Fruit fly (Drosophila melanogaster) whole organism, prepupa: ENCODE measurements around the gene tj.

Source experiments
- Blimp-1 ChIP-seq: fragments of 200-800 bp; sonication (Bioruptor generic); optimal IDR thresholded peaks from 3 replicates; lab custom pipeline; 2017; ENCODE audit warnings: missing biosample characterization, missing genetic modification characterization, mild to moderate bottlenecking, moderate library complexity, missing genetic modification reagents
- CG10669 ChIP-seq: fragments of 200-800 bp; sonication (Bioruptor generic); optimal IDR thresholded peaks from 3 replicates; lab custom pipeline; 2018; ENCODE audit warnings: missing biosample characterization, mild to moderate bottlenecking, missing genetic modification characterization, moderate library complexity
- CG11294 ChIP-seq: fragments of 200-800 bp; sonication (Bioruptor generic); IDR thresholded peaks from 2 replicates; pipeline ENCODE4 v1.3.6; 2022; ENCODE audit warnings: missing biosample characterization, missing genetic modification characterization
- CG11762 ChIP-seq: fragments of 200-800 bp; sonication (Bioruptor generic); optimal IDR thresholded peaks from 3 replicates; lab custom pipeline; 2016; ENCODE audit warnings: missing biosample characterization, missing genetic modification characterization; ENCODE audit not compliant: insufficient read depth
- CG11902 ChIP-seq: fragments of 200-800 bp; sonication (Bioruptor generic); optimal IDR thresholded peaks from 3 replicates; lab custom pipeline; 2016; ENCODE audit warnings: missing biosample characterization, missing genetic modification characterization
- CG15336 ChIP-seq: fragments of 200-800 bp; sonication (Bioruptor generic); IDR thresholded peaks from 2 replicates; pipeline ENCODE4 v1.3.6; 2022; ENCODE audit warnings: missing biosample characterization, missing genetic modification characterization
- CG1621 ChIP-seq: fragments of 200-800 bp; sonication (Bioruptor generic); optimal IDR thresholded peaks from 3 replicates; lab custom pipeline; 2018; ENCODE audit warnings: missing biosample characterization, mild to moderate bottlenecking, missing genetic modification characterization
- CG16779 ChIP-seq: fragments of 200-800 bp; sonication (Bioruptor generic); optimal IDR thresholded peaks from 3 replicates; lab custom pipeline; 2017; ENCODE audit warnings: missing biosample characterization, mild to moderate bottlenecking, missing genetic modification characterization
- CG31627 ChIP-seq: fragments of 200-800 bp; sonication (Bioruptor generic); optimal IDR thresholded peaks from 3 replicates; lab custom pipeline; 2016; ENCODE audit warnings: missing biosample characterization, missing genetic modification characterization
- CG32006 ChIP-seq: fragments of 200-800 bp; sonication (Bioruptor generic); optimal IDR thresholded peaks from 3 replicates; lab custom pipeline; 2017; ENCODE audit warnings: missing biosample characterization, mild to moderate bottlenecking, missing genetic modification characterization
- CG34406 ChIP-seq: fragments of 200-800 bp; sonication (Bioruptor generic); optimal IDR thresholded peaks from 3 replicates; lab custom pipeline; 2016; ENCODE audit warnings: missing biosample characterization, missing genetic modification characterization
- CG3919 ChIP-seq: fragments of 200-800 bp; sonication (Bioruptor generic); optimal IDR thresholded peaks from 3 replicates; lab custom pipeline; 2016; ENCODE audit warnings: missing biosample characterization, missing genetic modification characterization
- CG4318 ChIP-seq: fragments of 200-800 bp; sonication (Bioruptor generic); optimal IDR thresholded peaks from 3 replicates; lab custom pipeline; 2017; ENCODE audit warnings: missing biosample characterization, mild to moderate bottlenecking, missing genetic modification characterization
- CG6163 ChIP-seq: fragments of 200-800 bp; sonication (Bioruptor generic); IDR thresholded peaks from 3 replicates; pipeline ENCODE4 v1.3.6; 2022; ENCODE audit warnings: missing biosample characterization, missing genetic modification characterization
- CG6276 ChIP-seq: fragments of 200-800 bp; sonication (Bioruptor generic); optimal IDR thresholded peaks from 2 replicates; lab custom pipeline; 2017; ENCODE audit warnings: missing biosample characterization, mild to moderate bottlenecking, missing genetic modification characterization
- CG6792 ChIP-seq: fragments of 200-800 bp; sonication (Bioruptor generic); optimal IDR thresholded peaks from 3 replicates; lab custom pipeline; 2016; ENCODE audit warnings: missing biosample characterization, missing genetic modification characterization
- CG6854 ChIP-seq: fragments of 200-800 bp; sonication (Bioruptor generic); optimal IDR thresholded peaks from 2 replicates; lab custom pipeline; 2017; ENCODE audit warnings: missing biosample characterization, mild to moderate bottlenecking, missing genetic modification characterization
- CG8119 ChIP-seq: fragments of 200-800 bp; sonication (Bioruptor generic); IDR thresholded peaks from 3 replicates; pipeline ENCODE4 v1.3.6; 2022; ENCODE audit warnings: missing biosample characterization, missing genetic modification characterization
- CG9139 ChIP-seq: fragments of 200-800 bp; sonication (Bioruptor generic); optimal IDR thresholded peaks from 3 replicates; lab custom pipeline; 2017; ENCODE audit warnings: missing biosample characterization, mild to moderate bottlenecking, missing genetic modification characterization
- Eip75B ChIP-seq: fragments of 200-800 bp; sonication (Bioruptor generic); optimal IDR thresholded peaks from 3 replicates; lab custom pipeline; 2016; ENCODE audit warnings: missing biosample characterization, missing genetic modification characterization
- Eip78C ChIP-seq: fragments of 200-800 bp; sonication (Bioruptor generic); peaks from one replicate; lab custom pipeline; 2016; ENCODE audit warnings: missing biosample characterization, missing genetic modification characterization
- Eip93F ChIP-seq: fragments of 200-800 bp; sonication (Bioruptor generic); optimal IDR thresholded peaks from 2 replicates; lab custom pipeline; 2016; ENCODE audit warnings: missing biosample characterization, mild to moderate bottlenecking, missing genetic modification characterization
- Ets96B ChIP-seq: fragments of 200-800 bp; optimal IDR thresholded peaks from 2 replicates; lab custom pipeline; 2019; ENCODE audit warnings: missing biosample characterization, mild to moderate bottlenecking, missing genetic modification characterization, moderate library complexity
- Gug ChIP-seq: fragments of 200-800 bp; sonication (Bioruptor generic); IDR thresholded peaks from 2 replicates; pipeline ENCODE4 v1.3.6; 2022; ENCODE audit warnings: missing biosample characterization, missing genetic modification characterization
- Hr39 ChIP-seq: fragments of 200-800 bp; sonication (Bioruptor generic); optimal IDR thresholded peaks from 2 replicates; lab custom pipeline; 2016; ENCODE audit warnings: missing biosample characterization, missing genetic modification characterization
- Hr4 ChIP-seq: fragments of 200-800 bp; sonication (Bioruptor generic); optimal IDR thresholded peaks from 3 replicates; lab custom pipeline; 2016; ENCODE audit warnings: missing biosample characterization, missing genetic modification characterization
- Lpt ChIP-seq: fragments of 200-800 bp; sonication (Bioruptor generic); optimal IDR thresholded peaks from 3 replicates; lab custom pipeline; 2016; ENCODE audit warnings: missing biosample characterization, missing genetic modification characterization
- Met ChIP-seq: fragments of 200-800 bp; sonication (Bioruptor generic); optimal IDR thresholded peaks from 3 replicates; lab custom pipeline; 2016; ENCODE audit warnings: missing biosample characterization, missing genetic modification characterization
- OdsH ChIP-seq: fragments of 200-800 bp; sonication (Bioruptor generic); optimal IDR thresholded peaks from 3 replicates; lab custom pipeline; 2016; ENCODE audit warnings: missing biosample characterization, missing genetic modification characterization
- Smox ChIP-seq: fragments of 200-800 bp; sonication (Bioruptor generic); optimal IDR thresholded peaks from 3 replicates; lab custom pipeline; 2016; ENCODE audit warnings: missing biosample characterization, missing genetic modification characterization
- Sox102F ChIP-seq: fragments of 200-800 bp; sonication (Bioruptor generic); optimal IDR thresholded peaks from 2 replicates; lab custom pipeline; 2016; ENCODE audit warnings: missing biosample characterization, mild to moderate bottlenecking, missing genetic modification characterization
- Sox14 ChIP-seq: fragments of 200-800 bp; sonication (Bioruptor generic); optimal IDR thresholded peaks from 3 replicates; lab custom pipeline; 2016; ENCODE audit warnings: missing biosample characterization, missing genetic modification characterization
- Sox15 ChIP-seq: fragments of 200-800 bp; sonication (Bioruptor generic); optimal IDR thresholded peaks from 3 replicates; lab custom pipeline; 2016; ENCODE audit warnings: missing biosample characterization, missing genetic modification characterization
- achi ChIP-seq: fragments of 200-800 bp; sonication (Bioruptor generic); optimal IDR thresholded peaks from 3 replicates; lab custom pipeline; 2016; ENCODE audit warnings: missing biosample characterization, missing genetic modification characterization
- cyc ChIP-seq: fragments of 200-800 bp; sonication (Bioruptor generic); optimal IDR thresholded peaks from 3 replicates; lab custom pipeline; 2016; ENCODE audit warnings: missing biosample characterization, missing genetic modification characterization
- dac ChIP-seq: fragments of 200-800 bp; sonication (Bioruptor generic); optimal IDR thresholded peaks from 2 replicates; lab custom pipeline; 2017; ENCODE audit warnings: missing biosample characterization, mild to moderate bottlenecking, missing genetic modification characterization
- dsx ChIP-seq: fragments of 200-800 bp; optimal IDR thresholded peaks from 3 replicates; lab custom pipeline; 2019; ENCODE audit warnings: missing biosample characterization, mild to moderate bottlenecking, missing genetic modification characterization, moderate library complexity; ENCODE audit not compliant: poor library complexity, severe bottlenecking
- esn ChIP-seq: fragments of 200-800 bp; sonication (Bioruptor generic); optimal IDR thresholded peaks from 2 replicates; lab custom pipeline; 2016; ENCODE audit warnings: missing biosample characterization, mild to moderate bottlenecking, missing genetic modification characterization, moderate library complexity
- fd59A ChIP-seq: fragments of 200-800 bp; sonication (Bioruptor generic); optimal IDR thresholded peaks from 2 replicates; lab custom pipeline; 2017; ENCODE audit warnings: missing biosample characterization, mild to moderate bottlenecking, missing genetic modification characterization, missing genetic modification reagents
- fd85E ChIP-seq: fragments of 200-800 bp; sonication (Bioruptor generic); optimal IDR thresholded peaks from 3 replicates; lab custom pipeline; 2016; ENCODE audit warnings: missing biosample characterization, missing genetic modification characterization
- fkh ChIP-seq: fragments of 200-800 bp; sonication (Bioruptor generic); optimal IDR thresholded peaks from 3 replicates; lab custom pipeline; 2017; ENCODE audit warnings: missing biosample characterization, mild to moderate bottlenecking, missing genetic modification characterization, moderate library complexity
- lz ChIP-seq: fragments of 200-800 bp; sonication (Bioruptor generic); optimal IDR thresholded peaks from 3 replicates; lab custom pipeline; 2016; ENCODE audit warnings: missing biosample characterization, missing genetic modification characterization
- net ChIP-seq: fragments of 200-800 bp; sonication (Bioruptor generic); optimal IDR thresholded peaks from 3 replicates; lab custom pipeline; 2016; ENCODE audit warnings: missing biosample characterization, missing genetic modification characterization
- pdm3 ChIP-seq: fragments of 200-800 bp; sonication (Bioruptor generic); optimal IDR thresholded peaks from 3 replicates; lab custom pipeline; 2016; ENCODE audit warnings: missing biosample characterization, missing genetic modification characterization
- spab ChIP-seq: fragments of 200-800 bp; sonication (Bioruptor generic); optimal IDR thresholded peaks from 2 replicates; lab custom pipeline; 2017; ENCODE audit warnings: missing biosample characterization, mild to moderate bottlenecking, missing genetic modification characterization, missing genetic modification reagents
- ss ChIP-seq, 2 experiments: fragments of 200-800 bp; sonication (Bioruptor generic); optimal IDR thresholded peaks; 2 replicates in 1 of 2; 3 replicates in 1 of 2; lab custom pipeline; 2017 to 2018; ENCODE audit warnings: mild to moderate bottlenecking in 2 of 2, missing biosample characterization in 2 of 2, missing genetic modification characterization in 2 of 2, moderate library complexity in 1 of 2
- svp ChIP-seq: fragments of 200-800 bp; sonication (Bioruptor generic); peaks from one replicate; lab custom pipeline; 2016; ENCODE audit warnings: missing biosample characterization, missing genetic modification characterization
- topi ChIP-seq: fragments of 200-800 bp; sonication (Bioruptor generic); optimal IDR thresholded peaks from 3 replicates; lab custom pipeline; 2016; ENCODE audit warnings: missing biosample characterization, missing genetic modification characterization
- vri ChIP-seq: fragments of 200-800 bp; sonication (Bioruptor generic); optimal IDR thresholded peaks from 3 replicates; lab custom pipeline; 2016; ENCODE audit warnings: missing biosample characterization, mild to moderate bottlenecking, missing genetic modification characterization

Gene tj

DNA sequence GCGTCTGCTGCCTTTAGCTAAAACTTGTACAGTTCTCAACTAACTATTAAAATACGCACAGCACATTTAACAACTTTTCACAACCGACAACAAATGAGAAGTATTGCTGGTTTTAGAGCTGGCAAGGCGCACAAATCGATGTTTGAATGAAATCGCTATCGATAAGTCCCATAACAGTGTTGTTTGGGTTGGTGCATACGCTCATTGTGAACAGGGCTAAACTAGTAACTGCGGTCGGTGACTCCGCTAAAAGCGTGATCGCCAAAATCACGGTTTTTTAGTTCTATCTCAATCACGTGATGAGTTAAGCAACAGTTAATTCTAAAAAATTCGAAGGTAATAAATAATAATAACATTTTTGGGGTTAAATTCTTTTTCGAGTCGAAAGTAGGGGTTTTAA is 10.7 kb upstream of the tj start, which contains the start of gene Top2:
Gene Top2 (minus strand): TSS at position 110 of the 400 bp plus-strand sequence.
- TF ChIP-seq svp (GFP tag; lab: Kevin White, UChicago) = no peak
- no peak for TF ChIP-seq dac
- TF ChIP-seq Sox15 (GFP tag; lab: Kevin White, UChicago) = no peak
- no peak for TF ChIP-seq CG11902 (GFP tag; lab: Kevin White, UChicago)
- TF ChIP-seq fkh (GFP tag; lab: Kevin White, UChicago) = no peak
- no peak for TF ChIP-seq CG3919 (GFP tag; lab: Kevin White, UChicago)
- TF ChIP-seq CG8119 (GFP tag; lab: Robert Waterston, UW) = no peak
- TF ChIP-seq CG11294 (GFP tag; lab: Robert Waterston, UW) = no peak
- TF ChIP-seq vri = no peak
- TF ChIP-seq CG6854 (GFP tag; lab: Kevin White, UChicago) = no peak
- peak; percentile 34 for TF ChIP-seq Hr39 (GFP tag; lab: Kevin White, UChicago)
- no peak for TF ChIP-seq CG11762 (GFP tag; lab: Kevin White, UChicago)
- TF ChIP-seq spab (GFP tag; lab: Kevin White, UChicago) = no peak
- TF ChIP-seq topi = peak; percentile 10
- TF ChIP-seq CG1621 = no peak
- TF ChIP-seq Lpt (GFP tag; lab: Kevin White, UChicago) = no peak
- no peak for TF ChIP-seq CG32006
- no peak for TF ChIP-seq OdsH (GFP tag; lab: Kevin White, UChicago)
- TF ChIP-seq Hr4 = no peak
- no peak for TF ChIP-seq CG6276 (GFP tag; lab: Kevin White, UChicago)
- TF ChIP-seq dsx = no peak
- TF ChIP-seq Blimp-1 = no peak
- TF ChIP-seq net (GFP tag; lab: Kevin White, UChicago) = no peak
- peak; percentile 17 for TF ChIP-seq Smox (GFP tag; lab: Kevin White, UChicago)
- no peak for TF ChIP-seq ss (GFP tag; optimal IDR thresholded peaks at IDR 0.05; lab: Kevin White, UChicago)
- no peak for TF ChIP-seq CG4318 (GFP tag; lab: Kevin White, UChicago)
- TF ChIP-seq CG16779 (tag; lab: Kevin White, UChicago) = no peak
- peak; percentile 30 for TF ChIP-seq CG31627
- TF ChIP-seq CG34406 = no peak
- no peak for TF ChIP-seq CG9139 (GFP tag; lab: Kevin White, UChicago)
- TF ChIP-seq fd59A (GFP tag; lab: Kevin White, UChicago) = no peak
- TF ChIP-seq lz (GFP tag; lab: Kevin White, UChicago) = peak; percentile 33
- TF ChIP-seq CG6163 (GFP tag; lab: Robert Waterston, UW) = no peak
- no peak for TF ChIP-seq Eip78C (GFP tag; lab: Kevin White, UChicago)
- no peak for TF ChIP-seq Met (GFP tag; lab: Kevin White, UChicago)
- no peak for TF ChIP-seq Ets96B (tag; lab: Kevin White, UChicago)
- peak; percentile 27 for TF ChIP-seq cyc (GFP tag; lab: Kevin White, UChicago)
- peak; percentile 1 for TF ChIP-seq esn (GFP tag; lab: Kevin White, UChicago)
- TF ChIP-seq achi (GFP tag; lab: Kevin White, UChicago) = no peak
- TF ChIP-seq Eip93F (GFP tag; lab: Kevin White, UChicago) = no peak
- peak; percentile 29 for TF ChIP-seq Sox14 (GFP tag; lab: Kevin White, UChicago)

DNA sequence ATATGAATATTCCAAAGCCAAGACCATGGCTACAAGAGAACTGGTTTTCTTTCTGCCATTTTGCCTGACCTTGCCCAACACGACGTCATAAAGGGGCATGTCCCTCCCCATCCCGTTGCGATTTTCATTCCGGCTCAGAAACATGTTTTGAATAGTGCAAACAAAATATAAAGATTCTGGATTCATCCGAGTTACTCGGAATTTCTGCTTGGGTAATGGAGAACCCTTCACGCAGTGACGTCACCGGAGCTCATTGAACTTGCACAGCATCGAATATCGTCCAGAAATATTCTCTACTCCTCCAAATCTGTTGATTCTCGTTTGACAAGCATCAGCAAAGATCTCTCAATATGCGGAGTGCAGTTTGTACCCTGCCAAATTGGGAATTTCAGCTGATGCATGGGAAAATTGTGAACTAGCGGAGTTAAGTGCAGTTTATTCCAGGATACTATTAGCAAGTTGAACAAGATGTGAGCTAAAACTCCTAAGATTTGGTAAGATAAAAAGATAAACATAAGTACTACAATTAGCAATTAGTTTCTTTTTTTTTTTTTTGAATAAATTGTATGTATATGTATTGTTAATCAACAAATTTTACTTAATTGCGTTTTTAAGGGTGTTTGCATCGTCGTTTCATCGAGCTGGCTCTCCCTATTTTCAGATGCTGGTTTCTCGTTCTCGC is 9.9 kb upstream of the tj start, which contains the start of gene CG10026:
Gene CG10026 (plus strand): TSS at position 187 of the 682 bp plus-strand sequence.
- TF ChIP-seq CG6163 (GFP tag; lab: Robert Waterston, UW) (no peak), Sox14 (GFP tag; lab: Kevin White, UChicago) (peak; percentile 60), vri (peak; percentile 44), pdm3 (GFP tag; lab: Kevin White, UChicago) (peak; percentile 58), CG15336 (no peak), CG32006 (peak; percentile 48), CG6792 (no peak), CG8119 (GFP tag; lab: Robert Waterston, UW) (peak; percentile 45; the same call in 2 of the 3 replicates), CG10669 (GFP tag; lab: Kevin White, UChicago) (peak; percentile 63), Sox102F (GFP tag; lab: Kevin White, UChicago) (peak; percentile 52), cyc (GFP tag; lab: Kevin White, UChicago) (no peak), Gug (GFP tag; lab: Robert Waterston, UW) (no peak), Eip75B (peak; percentile 23), achi (GFP tag; lab: Kevin White, UChicago) (peak; percentile 72), Ets96B (tag; lab: Kevin White, UChicago) (peak; percentile 61), fd85E (no peak), esn (GFP tag; lab: Kevin White, UChicago) (peak; percentile 61), topi (peak; percentile 17), CG9139 (GFP tag; lab: Kevin White, UChicago) (peak; percentile 13), CG34406 (peak; percentile 44), dac (no peak), CG4318 (GFP tag; lab: Kevin White, UChicago) (no peak)
